Worm (Caenorhabditis elegans) whole organism, late embryonic: ENCODE data around the gene repo-1.

ENCODE experiments used
- ceh-30 ChIP-seq: fragments of 150-350 bp; optimal IDR thresholded peaks from 2 replicates; lab custom pipeline; 2014; ENCODE audit warnings: missing biosample characterization, missing genetic modification characterization
- nhr-11 ChIP-seq: fragments of 150-350 bp; optimal IDR thresholded peaks from 2 replicates; lab custom pipeline; 2014; ENCODE audit warnings: missing biosample characterization, missing genetic modification characterization
- pat-9 ChIP-seq: fragments of 200-800 bp; sonication (Bioruptor generic); optimal IDR thresholded peaks from 2 replicates; lab custom pipeline; 2018; ENCODE audit warnings: mild to moderate bottlenecking, missing genetic modification characterization, moderate library complexity, missing compliant biosample characterization
- zip-5 ChIP-seq: sonication (generic microtip); optimal IDR thresholded peaks from 2 replicates; lab custom pipeline; 2016; ENCODE audit warnings: missing genetic modification characterization, missing compliant biosample characterization

DNA sequence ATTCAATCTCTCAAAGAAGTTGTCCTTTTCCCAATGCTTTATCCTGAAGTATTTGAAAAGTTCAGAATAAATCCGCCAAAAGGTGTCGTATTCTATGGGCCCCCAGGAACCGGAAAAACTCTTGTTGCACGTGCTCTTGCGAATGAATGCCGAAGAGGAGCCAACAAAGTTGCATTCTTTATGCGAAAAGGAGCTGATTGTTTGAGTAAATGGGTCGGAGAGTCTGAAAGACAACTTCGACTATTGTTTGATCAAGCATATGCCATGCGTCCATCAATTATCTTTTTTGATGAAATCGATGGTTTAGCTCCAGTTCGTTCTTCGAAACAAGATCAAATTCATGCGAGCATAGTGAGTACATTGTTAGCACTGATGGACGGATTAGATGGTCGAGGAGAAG, 3.5 kb upstream of the repo-1 start:
- TF ChIP-seq zip-5 (tag; lab: Kevin White, UChicago), result no peak
- TF ChIP-seq ceh-30 (tag; lab: Kevin White, UChicago), result no peak
- TF ChIP-seq pat-9 (tag; lab: Kevin White, UChicago), result no peak
- TF ChIP-seq nhr-11, result no peak
